Worm (Caenorhabditis elegans) whole organism, L1 larva: Measurements from ENCODE around the gene ifd-1.

ENCODE experiments used
- C04F5.9 ChIP-seq: sonication (generic microtip); optimal IDR thresholded peaks from 2 replicates; lab custom pipeline; 2016; ENCODE audit warnings: missing genetic modification characterization, missing compliant biosample characterization
- C16A3.4 ChIP-seq: fragments of 150-350 bp; optimal IDR thresholded peaks from 2 replicates; lab custom pipeline; 2014; ENCODE audit warnings: missing biosample characterization, missing genetic modification characterization
- C34B4.2 ChIP-seq: sonication (generic microtip); optimal IDR thresholded peaks from 2 replicates; lab custom pipeline; 2017; ENCODE audit warnings: mild to moderate bottlenecking, missing genetic modification characterization, missing compliant biosample characterization
- F16B12.6 ChIP-seq: fragments of 150-350 bp; optimal IDR thresholded peaks from 2 replicates; lab custom pipeline; 2014; ENCODE audit warnings: missing biosample characterization, missing genetic modification characterization
- alr-1 ChIP-seq: fragments of 200-800 bp; sonication (Bioruptor generic); optimal IDR thresholded peaks from 2 replicates; lab custom pipeline; 2018; ENCODE audit warnings: borderline replicate concordance, mild to moderate bottlenecking, missing genetic modification characterization, missing compliant biosample characterization
- ama-1 ChIP-seq: fragments of 150-350 bp; optimal IDR thresholded peaks from 2 replicates; lab custom pipeline; 2014
- ceh-63 ChIP-seq: fragments of 200-800 bp; sonication (Bioruptor generic); optimal IDR thresholded peaks from 2 replicates; lab custom pipeline; 2018; ENCODE audit warnings: mild to moderate bottlenecking, missing genetic modification characterization, missing compliant biosample characterization
- ceh-88 ChIP-seq: fragments of 200-800 bp; sonication (Bioruptor generic); IDR thresholded peaks from 2 replicates; pipeline ENCODE4 v1.3.6; 2022; ENCODE audit warnings: missing genetic modification characterization, missing compliant biosample characterization
- ceh-90 ChIP-seq: sonication (generic microtip); optimal IDR thresholded peaks from 2 replicates; lab custom pipeline; 2016; ENCODE audit warnings: missing genetic modification characterization, missing compliant biosample characterization
- dsc-1 ChIP-seq: sonication (generic microtip); optimal IDR thresholded peaks from 2 replicates; lab custom pipeline; 2016; ENCODE audit warnings: mild to moderate bottlenecking, missing genetic modification characterization, missing compliant biosample characterization
- efl-3 ChIP-seq: fragments of 200-800 bp; sonication (Bioruptor generic); optimal IDR thresholded peaks from 2 replicates; lab custom pipeline; 2018; ENCODE audit warnings: mild to moderate bottlenecking, missing genetic modification characterization, missing compliant biosample characterization
- egl-13 ChIP-seq: sonication (generic microtip); optimal IDR thresholded peaks from 2 replicates; lab custom pipeline; 2016; ENCODE audit warnings: missing genotype, missing genetic modification reagents, missing genetic modification characterization, missing compliant biosample characterization
- egl-27 ChIP-seq, 2 experiments: fragments of 150-350 bp in 1 of 2; sonication (generic microtip); optimal IDR thresholded peaks; 3 replicates each; lab custom pipeline; 2017 to 2018; ENCODE audit warnings: missing biosample characterization in 2 of 2, missing genetic modification characterization in 2 of 2, missing genetic modification reagents in 2 of 2
- elt-2 ChIP-seq: sonication (generic microtip); optimal IDR thresholded peaks from 2 replicates; lab custom pipeline; 2016; ENCODE audit warnings: missing genetic modification characterization, mild to moderate bottlenecking, inconsistent platforms, missing compliant biosample characterization, missing genetic modification reagents
- elt-3 ChIP-seq, 6 experiments: fragments of 150-350 bp in 1 of 6; sonication (generic microtip); optimal IDR thresholded peaks; 2 replicates each; lab custom pipeline; 2017 to 2018; ENCODE audit warnings: missing biosample characterization in 6 of 6, missing genetic modification characterization in 6 of 6, inconsistent platforms in 1 of 6
- fkh-8 ChIP-seq: sonication (generic microtip); optimal IDR thresholded peaks from 2 replicates; lab custom pipeline; 2016; ENCODE audit warnings: mild to moderate bottlenecking, missing genetic modification characterization, missing compliant biosample characterization
- fos-1 ChIP-seq: fragments of 150-350 bp; optimal IDR thresholded peaks from 2 replicates; lab custom pipeline; 2014; ENCODE audit warnings: missing biosample characterization, missing genetic modification characterization
- grh-1 ChIP-seq: fragments of 200-800 bp; sonication (Bioruptor generic); IDR thresholded peaks from 2 replicates; pipeline ENCODE4 v1.3.6; 2022; ENCODE audit warnings: missing genetic modification reagents, missing genetic modification characterization, missing compliant biosample characterization
- hlh-4 ChIP-seq: sonication (generic microtip); optimal IDR thresholded peaks from 2 replicates; lab custom pipeline; 2016; ENCODE audit warnings: mild to moderate bottlenecking, missing genetic modification characterization, missing compliant biosample characterization
- isw-1 ChIP-seq: fragments of 200-800 bp; sonication (Bioruptor generic); IDR thresholded peaks from 2 replicates; pipeline ENCODE4 v1.3.6; 2022; ENCODE audit warnings: missing genetic modification characterization, missing compliant biosample characterization
- lin-13 ChIP-seq: fragments of 150-350 bp; optimal IDR thresholded peaks from 2 replicates; lab custom pipeline; 2014; ENCODE audit warnings: missing biosample characterization, missing genetic modification reagents, missing genetic modification characterization
- lin-39 ChIP-seq: fragments of 150-350 bp; optimal IDR thresholded peaks from 2 replicates; lab custom pipeline; 2014; ENCODE audit warnings: missing biosample characterization, missing genetic modification reagents, missing genetic modification characterization
- lir-3 ChIP-seq: sonication (generic microtip); optimal IDR thresholded peaks from 2 replicates; lab custom pipeline; 2016; ENCODE audit warnings: mild to moderate bottlenecking, missing genetic modification characterization, moderate library complexity, missing compliant biosample characterization; ENCODE audit not compliant: poor library complexity
- mab-9 ChIP-seq: fragments of 200-800 bp; sonication (Bioruptor generic); IDR thresholded peaks from 2 replicates; pipeline ENCODE4 v1.3.6; 2022; ENCODE audit warnings: missing genetic modification reagents, missing genetic modification characterization, missing compliant biosample characterization
- mef-2 ChIP-seq: fragments of 150-350 bp; optimal IDR thresholded peaks from 2 replicates; lab custom pipeline; 2014; ENCODE audit warnings: missing biosample characterization, missing genetic modification characterization
- mep-1 ChIP-seq: fragments of 150-350 bp; optimal IDR thresholded peaks from 2 replicates; lab custom pipeline; 2014; ENCODE audit warnings: missing biosample characterization, missing genetic modification characterization
- nhr-11 ChIP-seq: fragments of 150-350 bp; optimal IDR thresholded peaks from 2 replicates; lab custom pipeline; 2014; ENCODE audit warnings: missing biosample characterization, missing genetic modification characterization
- nhr-12 ChIP-seq: sonication (generic microtip); optimal IDR thresholded peaks from 2 replicates; lab custom pipeline; 2017; ENCODE audit warnings: missing biosample characterization, missing genetic modification characterization
- nhr-19 ChIP-seq: fragments of 200-800 bp; sonication (Bioruptor generic); conservative IDR thresholded peaks from 2 replicates; pipeline ENCODE4 v1.3.6; 2022; ENCODE audit warnings: missing genetic modification characterization, missing compliant biosample characterization
- nhr-237 ChIP-seq: fragments of 150-350 bp; optimal IDR thresholded peaks from 2 replicates; lab custom pipeline; 2014; ENCODE audit warnings: missing biosample characterization, missing genetic modification characterization
- nhr-76 ChIP-seq: sonication (generic microtip); optimal IDR thresholded peaks from 2 replicates; lab custom pipeline; 2017; ENCODE audit warnings: missing biosample characterization, missing genetic modification characterization
- nhr-84 ChIP-seq: sonication (generic microtip); optimal IDR thresholded peaks from 2 replicates; lab custom pipeline; 2017; ENCODE audit warnings: missing biosample characterization, missing genetic modification characterization
- skn-1 ChIP-seq: fragments of 150-350 bp; optimal IDR thresholded peaks from 2 replicates; lab custom pipeline; 2014; ENCODE audit warnings: missing biosample characterization, missing genetic modification characterization
- sox-4 ChIP-seq: sonication (generic microtip); optimal IDR thresholded peaks from 2 replicates; lab custom pipeline; 2016; ENCODE audit warnings: missing genetic modification characterization, missing compliant biosample characterization
- sptf-1 ChIP-seq: fragments of 150-350 bp; optimal IDR thresholded peaks from 2 replicates; lab custom pipeline; 2014; ENCODE audit warnings: missing biosample characterization, missing genetic modification characterization
- swsn-7 ChIP-seq: sonication (generic microtip); optimal IDR thresholded peaks from 2 replicates; lab custom pipeline; 2016; ENCODE audit warnings: missing genetic modification characterization, missing compliant biosample characterization
- tlp-1 ChIP-seq: fragments of 150-350 bp; optimal IDR thresholded peaks from 2 replicates; lab custom pipeline; 2014; ENCODE audit warnings: missing biosample characterization, missing genetic modification characterization
- unc-130 ChIP-seq: fragments of 150-350 bp; optimal IDR thresholded peaks from 2 replicates; lab custom pipeline; 2017; ENCODE audit warnings: missing biosample characterization, missing genetic modification characterization, inconsistent platforms
- unc-30 ChIP-seq: sonication (generic microtip); optimal IDR thresholded peaks from 2 replicates; lab custom pipeline; 2017; ENCODE audit warnings: missing biosample characterization, missing genetic modification characterization
- unc-62 ChIP-seq: fragments of 150-350 bp; optimal IDR thresholded peaks from 2 replicates; lab custom pipeline; 2014; ENCODE audit warnings: missing biosample characterization, missing genetic modification reagents, missing genetic modification characterization
- unc-86 ChIP-seq: sonication (generic microtip); optimal IDR thresholded peaks from 2 replicates; lab custom pipeline; 2016; ENCODE audit warnings: missing genetic modification characterization, missing compliant biosample characterization
- vab-15 ChIP-seq: sonication (generic microtip); optimal IDR thresholded peaks from 2 replicates; lab custom pipeline; 2017; ENCODE audit warnings: missing genotype, mild to moderate bottlenecking, missing genetic modification characterization, missing compliant biosample characterization
- ztf-11 ChIP-seq, 2 experiments: sonication (generic microtip); optimal IDR thresholded peaks; 2 replicates each; lab custom pipeline; 2016 to 2017; ENCODE audit warnings: missing genetic modification characterization in 2 of 2, missing biosample characterization in 1 of 2, missing compliant biosample characterization in 1 of 2

Gene ifd-1

DNA sequence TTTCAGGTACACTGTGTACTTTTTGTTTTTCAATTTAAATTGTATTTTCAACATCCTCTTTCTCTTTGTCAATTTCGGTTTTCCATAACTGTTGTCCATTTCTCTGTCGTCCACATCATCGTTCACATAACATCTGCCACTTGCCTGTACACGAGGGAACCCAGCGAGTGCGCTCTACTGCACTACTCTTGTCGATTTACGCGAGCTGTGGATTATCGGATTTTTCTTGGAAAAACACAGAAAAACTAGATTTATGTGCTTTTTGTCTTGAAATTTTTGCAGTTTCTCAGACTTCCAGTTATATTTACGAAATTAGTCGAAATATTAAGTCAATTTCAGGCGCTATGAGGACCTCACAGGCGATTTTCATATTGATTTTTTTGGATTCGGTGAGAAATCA lies 32.4 kb downstream of the ifd-1 start, which contains the start of gene chup-1 (continued):
- TF ChIP-seq unc-62 (GFP tag; lab: Kevin White, UChicago) = no peak
- no peak for TF ChIP-seq mep-1 (tag; lab: Kevin White, UChicago)
- TF ChIP-seq ama-1 = no peak
- no peak for TF ChIP-seq ztf-11 (tag; optimal IDR thresholded peaks at IDR 0.05; lab: Kevin White, UChicago)
- no peak for TF ChIP-seq sox-4 (tag; lab: Kevin White, UChicago)
- no peak for TF ChIP-seq lir-3
- no peak for TF ChIP-seq C34B4.2
- TF ChIP-seq hlh-4 = no peak
- no peak for TF ChIP-seq nhr-237 (tag; lab: Kevin White, UChicago)
- TF ChIP-seq nhr-11 (tag; lab: Kevin White, UChicago) = no peak
- TF ChIP-seq F16B12.6 (tag; lab: Kevin White, UChicago) = no peak
- TF ChIP-seq nhr-84 (tag; lab: Kevin White, UChicago) = no peak
- no peak for TF ChIP-seq fkh-8 (tag; lab: Kevin White, UChicago)
- no peak for TF ChIP-seq nhr-76 (tag; lab: Kevin White, UChicago)
- peak; percentile 49 for TF ChIP-seq C16A3.4 (tag; lab: Kevin White, UChicago)
- no peak for TF ChIP-seq ceh-63 (GFP tag; lab: Kevin White, UChicago)
- TF ChIP-seq sptf-1 (tag; lab: Kevin White, UChicago) = no peak
- TF ChIP-seq elt-3 (tag; optimal IDR thresholded peaks at IDR 0.05; lab: Kevin White, UChicago) = peak in 1 of 6 experiments; percentile 30
- TF ChIP-seq lin-13 (GFP tag; lab: Kevin White, UChicago) = no peak
- no peak for TF ChIP-seq egl-13
- peak; percentile 28 for TF ChIP-seq skn-1 (tag; lab: Kevin White, UChicago)
- TF ChIP-seq lin-39 (tag; lab: Kevin White, UChicago) = no peak
- no peak for TF ChIP-seq isw-1 (GFP tag; lab: Robert Waterston, UW)
- no peak for TF ChIP-seq C04F5.9 (tag; lab: Kevin White, UChicago)
- TF ChIP-seq swsn-7 (tag; lab: Kevin White, UChicago) = no peak
- TF ChIP-seq grh-1 = no peak
- no peak for TF ChIP-seq ceh-88 (GFP tag; lab: Robert Waterston, UW)
- TF ChIP-seq unc-30 (tag; lab: Kevin White, UChicago) = no peak
- no peak for TF ChIP-seq mef-2 (tag; lab: Kevin White, UChicago)
- TF ChIP-seq unc-86 (tag; lab: Kevin White, UChicago) = no peak
- TF ChIP-seq alr-1 (tag; lab: Kevin White, UChicago) = no peak
- no peak for TF ChIP-seq dsc-1 (tag; lab: Kevin White, UChicago)

ce11 chrX:8790093-8790492 lies 34.2 kb downstream of the ifd-1 start:
- no peak for TF ChIP-seq C34B4.2
- TF ChIP-seq lin-13 (GFP tag; lab: Kevin White, UChicago) = no peak
- TF ChIP-seq ceh-90 (tag; lab: Kevin White, UChicago) = no peak
- TF ChIP-seq lin-39 (tag; lab: Kevin White, UChicago) = no peak
- no peak for TF ChIP-seq unc-130 (tag; lab: Kevin White, UChicago)
- no peak for TF ChIP-seq sptf-1 (tag; lab: Kevin White, UChicago)
- no peak for TF ChIP-seq fos-1 (tag; lab: Kevin White, UChicago)
- no peak for TF ChIP-seq elt-2 (tag; lab: Kevin White, UChicago)
- TF ChIP-seq mab-9 = no peak
- TF ChIP-seq unc-86 (tag; lab: Kevin White, UChicago) = no peak
- no peak for TF ChIP-seq tlp-1
- TF ChIP-seq egl-27 (tag; optimal IDR thresholded peaks at IDR 0.05; lab: Kevin White, UChicago) = no peak
- no peak for TF ChIP-seq vab-15 (tag; lab: Kevin White, UChicago)
- no peak for TF ChIP-seq nhr-19 (GFP tag; lab: Robert Waterston, UW)
- no peak for TF ChIP-seq C16A3.4 (tag; lab: Kevin White, UChicago)
- TF ChIP-seq efl-3 = no peak
- no peak for TF ChIP-seq nhr-12 (tag; lab: Kevin White, UChicago)
- TF ChIP-seq, all 84 proteins: peak for 0
